Worm (Caenorhabditis elegans): Measurements from ENCODE around the gene F13H8.1.

Gene F13H8.1

ce11 chrII:6269805-6270414, 13.3 kb upstream of the F13H8.1 start, which contains the start of gene F13H8.2 (continued):
- peak in 1 of 2 experiments; percentile 75 for TF ChIP-seq mdl-1 (tag; optimal IDR thresholded peaks at IDR 0.05)
- peak; percentile 96 to 98 for TF ChIP-seq lin-35 (GFP tag; optimal IDR thresholded peaks at IDR 0.05)
- peak; percentile 97 to 99 for TF ChIP-seq efl-1 (optimal IDR thresholded peaks at IDR 0.05)
- TF ChIP-seq efl-1 (GFP tag; optimal IDR thresholded peaks at IDR 0.05 in 1 of 2): peak; percentile 98 to 100
- TF ChIP-seq tlp-1 (tag; optimal IDR thresholded peaks at IDR 0.05): no peak
- TF ChIP-seq pag-3 (tag; optimal IDR thresholded peaks at IDR 0.05; ENCODE audit: borderline replicate concordance, insufficient read depth): no peak
- TF ChIP-seq C04F5.9 (tag; optimal IDR thresholded peaks at IDR 0.05): peak; percentile 58
- TF ChIP-seq unc-98 (GFP tag; IDR thresholded peaks at IDR 0.05): no peak
- TF ChIP-seq lin-14 (GFP tag; optimal IDR thresholded peaks at IDR 0.05): peak; percentile 75
- peak; percentile 90 for TF ChIP-seq nhr-71 (tag; optimal IDR thresholded peaks at IDR 0.05)
- peak; percentile 47 for TF ChIP-seq ztf-4 (tag; optimal IDR thresholded peaks at IDR 0.05)
- TF ChIP-seq fos-1 (tag; optimal IDR thresholded peaks at IDR 0.05): peak; percentile 51
- TF ChIP-seq sox-4 (tag; optimal IDR thresholded peaks at IDR 0.05): peak; percentile 25
- TF ChIP-seq blmp-1 (tag; optimal IDR thresholded peaks at IDR 0.05): peak; percentile 70
- TF ChIP-seq ztf-11 (tag; optimal IDR thresholded peaks at IDR 0.05): peak in 1 of 2 experiments; percentile 59
- TF ChIP-seq irx-1 (tag; optimal IDR thresholded peaks at IDR 0.05): peak; percentile 58
- TF ChIP-seq zag-1 (tag; optimal IDR thresholded peaks at IDR 0.05): no peak
- TF ChIP-seq swsn-7 (tag; optimal IDR thresholded peaks at IDR 0.05): peak; percentile 82
- TF ChIP-seq hlh-4 (tag; optimal IDR thresholded peaks at IDR 0.05): no peak
- peak; percentile 59 for TF ChIP-seq pax-3 (tag; optimal IDR thresholded peaks at IDR 0.05)
- TF ChIP-seq elt-2 (tag; optimal IDR thresholded peaks at IDR 0.05): peak; percentile 37
- peak; percentile 98 for TF ChIP-seq F16B12.6 (tag; optimal IDR thresholded peaks at IDR 0.05)
- TF ChIP-seq ceh-82 (tag; optimal IDR thresholded peaks at IDR 0.05): peak; percentile 74 to 78 (median 75)
- peak; percentile 81 for TF ChIP-seq egl-13 (tag; optimal IDR thresholded peaks at IDR 0.05)
- TF ChIP-seq ets-5 (GFP tag; IDR thresholded peaks at IDR 0.05): no peak
- peak; percentile 56 for TF ChIP-seq lin-13 (GFP tag; optimal IDR thresholded peaks at IDR 0.05)
- TF ChIP-seq lin-15B (tag; optimal IDR thresholded peaks at IDR 0.05): peak; percentile 70
- peak in 2 of 6 experiments; percentile 55 for TF ChIP-seq elt-3 (tag; optimal IDR thresholded peaks at IDR 0.05)
- no peak for TF ChIP-seq C34B4.2 (tag; optimal IDR thresholded peaks at IDR 0.05)
- TF ChIP-seq ces-1 (GFP tag; optimal IDR thresholded peaks at IDR 0.05): no peak
- peak; percentile 77 for TF ChIP-seq nhr-90 (tag; optimal IDR thresholded peaks at IDR 0.05; ENCODE audit: poor library complexity)
- TF ChIP-seq nhr-77 (tag; optimal IDR thresholded peaks at IDR 0.05): peak; percentile 62
- TF ChIP-seq mab-9 (GFP tag; IDR thresholded peaks at IDR 0.05): peak; percentile 83
- TF ChIP-seq isw-1 (GFP tag; IDR thresholded peaks at IDR 0.05): peak; percentile 88
- TF ChIP-seq lin-39 (tag; optimal IDR thresholded peaks at IDR 0.05): no peak
- TF ChIP-seq Y116A8C.19 (tag; optimal IDR thresholded peaks at IDR 0.05; ENCODE audit: borderline replicate concordance): no peak
- peak; percentile 82 to 90 for TF ChIP-seq lsy-2 (tag; optimal IDR thresholded peaks at IDR 0.05)
- peak; percentile 82 for TF ChIP-seq dsc-1 (tag; optimal IDR thresholded peaks at IDR 0.05)
- peak; percentile 20 for TF ChIP-seq fkh-10 (GFP tag; optimal IDR thresholded peaks at IDR 0.05)
- peak; percentile 86 for TF ChIP-seq tbx-2 (tag; optimal IDR thresholded peaks at IDR 0.05)
- peak; percentile 57 for TF ChIP-seq jun-1 (tag; optimal IDR thresholded peaks at IDR 0.05)
- no peak for TF ChIP-seq alr-1 (tag; optimal IDR thresholded peaks at IDR 0.05; ENCODE audit: borderline replicate concordance)
- peak; percentile 88 for TF ChIP-seq rnt-1 (tag; optimal IDR thresholded peaks at IDR 0.05)
- peak; percentile 44 for TF ChIP-seq snpc-4 (tag; optimal IDR thresholded peaks at IDR 0.05)
- TF ChIP-seq nhr-84 (tag; optimal IDR thresholded peaks at IDR 0.05): no peak
- TF ChIP-seq skn-1 (tag; optimal IDR thresholded peaks at IDR 0.05): peak; percentile 44
- peak; percentile 80 for TF ChIP-seq unc-86 (tag; optimal IDR thresholded peaks at IDR 0.05)
- TF ChIP-seq mep-1 (tag; optimal IDR thresholded peaks at IDR 0.05): peak; percentile 80
- TF ChIP-seq nhr-85 (tag): peak; percentile 88
- peak; percentile 68 for TF ChIP-seq fkh-8 (tag; optimal IDR thresholded peaks at IDR 0.05)

All from whole organism, L1 larva.